Worm (Caenorhabditis elegans) whole organism, L4/young adult: ENCODE measurements around the gene srh-132.

Source experiments
- W03F9.2 ChIP-seq: fragments of 150-350 bp; optimal IDR thresholded peaks from 2 replicates; lab custom pipeline; 2014; ENCODE audit warnings: missing biosample characterization, missing genetic modification characterization
- dao-5 ChIP-seq: sonication (generic microtip); optimal IDR thresholded peaks from 2 replicates; lab custom pipeline; 2016; ENCODE audit warnings: missing genotype, missing genetic modification characterization, moderate library complexity, missing compliant biosample characterization
- him-1 ChIP-seq: sonication (generic microtip); optimal IDR thresholded peaks from 2 replicates; lab custom pipeline; 2016; ENCODE audit warnings: missing genotype, missing genetic modification reagents, missing genetic modification characterization, missing compliant biosample characterization

DNA sequence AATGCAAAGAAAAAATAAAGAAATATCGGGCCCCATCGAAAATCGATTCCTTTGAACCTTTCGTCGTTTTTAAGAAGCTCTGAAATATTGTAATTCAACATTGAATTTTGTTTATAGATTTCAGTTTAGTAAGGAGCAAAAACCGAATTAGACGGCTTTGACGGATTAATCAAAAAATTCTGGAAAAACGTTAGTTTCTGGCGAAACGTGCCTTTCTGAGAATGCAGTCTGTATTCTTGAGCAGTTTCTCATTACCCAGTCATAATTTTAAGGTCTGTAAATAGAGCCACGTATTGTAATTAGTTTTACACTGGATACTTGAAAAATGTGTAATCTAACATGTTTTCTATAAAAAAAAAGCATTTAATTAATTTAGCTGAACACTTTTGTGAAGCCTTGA is 50.0 kb downstream of the srh-132 start, which contains the start of gene srz-48:
- TF ChIP-seq him-1 (tag; lab: Kevin White, UChicago) (no peak), dao-5 (no peak), W03F9.2 (tag; lab: Kevin White, UChicago) (no peak)
